Worm (Caenorhabditis elegans) whole organism, early embryonic: ENCODE data around the gene sra-13.

Experiments
- B0310.2 ChIP-seq: sonication (generic microtip); optimal IDR thresholded peaks from 2 replicates; lab custom pipeline; 2016; ENCODE audit warnings: mild to moderate bottlenecking, missing genetic modification characterization, missing compliant biosample characterization
- F13C5.2 ChIP-seq: sonication (generic microtip); optimal IDR thresholded peaks from 2 replicates; lab custom pipeline; 2017; ENCODE audit warnings: mild to moderate bottlenecking, missing genetic modification characterization, inconsistent platforms, missing compliant biosample characterization
- aly-1 ChIP-seq: sonication (generic microtip); optimal IDR thresholded peaks from 2 replicates; lab custom pipeline; 2016; ENCODE audit warnings: missing genetic modification characterization, missing compliant biosample characterization
- ama-1 ChIP-seq: fragments of 150-350 bp; optimal IDR thresholded peaks from 2 replicates; lab custom pipeline; 2014
- ceh-13 ChIP-seq: fragments of 200-800 bp; sonication (Bioruptor generic); optimal IDR thresholded peaks from 2 replicates; lab custom pipeline; 2018; ENCODE audit warnings: mild to moderate bottlenecking, missing genetic modification characterization, missing compliant biosample characterization
- ceh-36 ChIP-seq: sonication (generic microtip); optimal IDR thresholded peaks from 2 replicates; lab custom pipeline; 2016; ENCODE audit warnings: missing genetic modification characterization, inconsistent platforms, missing compliant biosample characterization
- ets-7 ChIP-seq: sonication (generic microtip); optimal IDR thresholded peaks from 2 replicates; lab custom pipeline; 2016; ENCODE audit warnings: missing genotype, missing genetic modification characterization, missing compliant biosample characterization
- flt-1 ChIP-seq: fragments of 200-800 bp; sonication (Bioruptor generic); IDR thresholded peaks from 2 replicates; pipeline ENCODE4 v1.3.6; 2022; ENCODE audit warnings: missing genetic modification characterization, missing compliant biosample characterization
- hmbx-1 ChIP-seq: sonication (generic microtip); optimal IDR thresholded peaks from 2 replicates; lab custom pipeline; 2016; ENCODE audit warnings: mild to moderate bottlenecking, missing genetic modification characterization, missing compliant biosample characterization
- hmg-4 ChIP-seq: fragments of 200-800 bp; sonication (Bioruptor generic); optimal IDR thresholded peaks from 2 replicates; lab custom pipeline; 2018; ENCODE audit warnings: mild to moderate bottlenecking, missing genetic modification characterization, missing compliant biosample characterization
- hnd-1 ChIP-seq: sonication (generic microtip); optimal IDR thresholded peaks from 2 replicates; lab custom pipeline; 2016; ENCODE audit warnings: missing genetic modification characterization, missing compliant biosample characterization
- pes-1 ChIP-seq: fragments of 200-800 bp; sonication (Bioruptor generic); IDR thresholded peaks from 2 replicates; pipeline ENCODE4 v1.3.6; 2022; ENCODE audit warnings: missing genetic modification reagents, missing genetic modification characterization, missing compliant biosample characterization
- scrt-1 ChIP-seq: fragments of 200-800 bp; sonication (Bioruptor generic); IDR thresholded peaks from 2 replicates; pipeline ENCODE4 v1.3.6; 2022; ENCODE audit warnings: missing genetic modification characterization, missing compliant biosample characterization
- sea-1 ChIP-seq: fragments of 200-800 bp; sonication (Bioruptor generic); conservative IDR thresholded peaks from 2 replicates; pipeline ENCODE4 v1.3.6; 2022; ENCODE audit warnings: missing genetic modification characterization, missing compliant biosample characterization
- tbx-11 ChIP-seq: fragments of 200-800 bp; sonication (Bioruptor generic); IDR thresholded peaks from 2 replicates; pipeline ENCODE4 v1.3.6; 2022; ENCODE audit warnings: missing genetic modification characterization, missing compliant biosample characterization
- tbx-37 ChIP-seq: fragments of 200-800 bp; sonication (Bioruptor generic); conservative IDR thresholded peaks from 2 replicates; pipeline ENCODE4 v1.3.6; 2022; ENCODE audit warnings: missing genetic modification reagents, missing genetic modification characterization, missing compliant biosample characterization
- tra-4 ChIP-seq: sonication (generic microtip); optimal IDR thresholded peaks from 2 replicates; lab custom pipeline; 2017; ENCODE audit warnings: missing genetic modification characterization, missing compliant biosample characterization

sra-13 gene

ce11 chrII:8449660-8450118, 42.2 kb downstream of the sra-13 start, which contains the start of gene F22B5.4:
Gene F22B5.4 (plus strand): TSS chrII:8449710.
- TF ChIP-seq pes-1 (GFP tag; lab: Robert Waterston, UW) (no peak), scrt-1 (no peak), hmbx-1 (tag; lab: Kevin White, UChicago) (no peak)

ce11 chrII:8450750-8451149, 43.3 kb downstream of the sra-13 start:
- TF ChIP-seq hmbx-1 (tag; lab: Kevin White, UChicago) (no peak), ceh-13 (no peak), tra-4 (tag; lab: Kevin White, UChicago) (no peak), flt-1 (GFP tag; lab: Robert Waterston, UW) (no peak), hmg-4 (GFP tag; lab: Kevin White, UChicago) (no peak), scrt-1 (no peak), ceh-36 (tag; lab: Kevin White, UChicago) (no peak), aly-1 (tag; lab: Kevin White, UChicago) (no peak), hnd-1 (tag; lab: Kevin White, UChicago) (no peak), tbx-11 (GFP tag; lab: Robert Waterston, UW) (no peak), ama-1 (lab: Kevin White, UChicago) (no peak), pes-1 (GFP tag; lab: Robert Waterston, UW) (no peak), tbx-37 (no peak), ets-7 (no peak), F13C5.2 (tag; lab: Kevin White, UChicago) (no peak), sea-1 (GFP tag; lab: Robert Waterston, UW) (no peak)

- no peak for TF ChIP-seq aly-1 (tag; lab: Kevin White, UChicago)
- TF ChIP-seq ceh-36 (tag; lab: Kevin White, UChicago): no peak
- TF ChIP-seq sea-1 (GFP tag; lab: Robert Waterston, UW): no peak
- TF ChIP-seq F13C5.2 (tag; lab: Kevin White, UChicago): no peak
- no peak for TF ChIP-seq ets-7
- no peak for TF ChIP-seq ceh-13
- no peak for TF ChIP-seq tbx-37
- TF ChIP-seq hmbx-1 (tag; lab: Kevin White, UChicago): no peak
- TF ChIP-seq B0310.2 (tag; lab: Kevin White, UChicago): no peak
- TF ChIP-seq tra-4 (tag; lab: Kevin White, UChicago): no peak
- TF ChIP-seq hnd-1 (tag; lab: Kevin White, UChicago): no peak
- no peak for TF ChIP-seq pes-1 (GFP tag; lab: Robert Waterston, UW)
Observed at ce11 chrII:8451425-8451824, 43.9 kb downstream of the sra-13 start.

- no peak for TF ChIP-seq ceh-13
- no peak for TF ChIP-seq hmg-4 (GFP tag; lab: Kevin White, UChicago)
- no peak for TF ChIP-seq sea-1 (GFP tag; lab: Robert Waterston, UW)
- TF ChIP-seq aly-1 (tag; lab: Kevin White, UChicago): no peak
- no peak for TF ChIP-seq hnd-1 (tag; lab: Kevin White, UChicago)
- TF ChIP-seq ceh-36 (tag; lab: Kevin White, UChicago): no peak
- TF ChIP-seq hmbx-1 (tag; lab: Kevin White, UChicago): no peak
- TF ChIP-seq tbx-37: no peak
- no peak for TF ChIP-seq flt-1 (GFP tag; lab: Robert Waterston, UW)
- TF ChIP-seq scrt-1: no peak
- no peak for TF ChIP-seq B0310.2 (tag; lab: Kevin White, UChicago)
- no peak for TF ChIP-seq F13C5.2 (tag; lab: Kevin White, UChicago)
- no peak for TF ChIP-seq tbx-11 (GFP tag; lab: Robert Waterston, UW)
- TF ChIP-seq tra-4 (tag; lab: Kevin White, UChicago): no peak
- TF ChIP-seq ama-1 (lab: Kevin White, UChicago): no peak
Observed at ce11 chrII:8454513-8454912, 47.0 kb downstream of the sra-13 start, which contains the start of gene F22B5.5. Gene F22B5.5 (minus strand): TSS chrII:8454613.

- TF ChIP-seq sea-1 (GFP tag; lab: Robert Waterston, UW) (no peak), pes-1 (GFP tag; lab: Robert Waterston, UW) (no peak), tbx-11 (GFP tag; lab: Robert Waterston, UW) (no peak), ets-7 (no peak), hnd-1 (tag; lab: Kevin White, UChicago) (no peak)
Observed at ce11 chrII:8456094-8456493, 48.6 kb downstream of the sra-13 start, which contains the start of gene F22B5.6. Gene F22B5.6 (minus strand): TSS chrII:8456194.

- TF ChIP-seq ama-1 (lab: Kevin White, UChicago): no peak
- no peak for TF ChIP-seq hnd-1 (tag; lab: Kevin White, UChicago)
Observed at ce11 chrII:8456681-8457389, 49.4 kb downstream of the sra-13 start.

- TF ChIP-seq scrt-1 (no peak), hmbx-1 (tag; lab: Kevin White, UChicago) (no peak), ama-1 (lab: Kevin White, UChicago) (no peak), sea-1 (GFP tag; lab: Robert Waterston, UW) (no peak), tra-4 (tag; lab: Kevin White, UChicago) (no peak), pes-1 (GFP tag; lab: Robert Waterston, UW) (no peak), tbx-11 (GFP tag; lab: Robert Waterston, UW) (no peak), hmg-4 (GFP tag; lab: Kevin White, UChicago) (no peak), F13C5.2 (tag; lab: Kevin White, UChicago) (no peak), flt-1 (GFP tag; lab: Robert Waterston, UW) (no peak), tbx-37 (no peak), B0310.2 (tag; lab: Kevin White, UChicago) (no peak), ceh-13 (no peak), ceh-36 (tag; lab: Kevin White, UChicago) (no peak), ets-7 (no peak), hnd-1 (tag; lab: Kevin White, UChicago) (no peak)
Observed at ce11 chrII:8457438-8457837, 50.0 kb downstream of the sra-13 start, which contains the start of gene zyg-9. Gene zyg-9 (plus strand): TSS chrII:8457818.
